Worm (Caenorhabditis elegans): ENCODE data around the gene cls-2.
A peak's percentile ranks its signal among the peaks of the same experiment; 100 is the strongest.

Gene cls-2

ce11 chrIII:9104060-9104459 lies 49.2 kb downstream of the cls-2 start:
- no peak for TF ChIP-seq tlp-1 (tag; optimal IDR thresholded peaks at IDR 0.05)
- no peak for TF ChIP-seq zag-1 (tag; optimal IDR thresholded peaks at IDR 0.05)
- TF ChIP-seq nhr-85 (tag) = no peak
- peak; percentile 62 for TF ChIP-seq snu-23 (GFP tag; optimal IDR thresholded peaks at IDR 0.05)
- TF ChIP-seq elt-3 (tag; optimal IDR thresholded peaks at IDR 0.05) = no peak
- no peak for TF ChIP-seq unc-86 (tag; optimal IDR thresholded peaks at IDR 0.05)
- no peak for TF ChIP-seq nhr-12 (tag; optimal IDR thresholded peaks at IDR 0.05)
- TF ChIP-seq lsy-2 (tag; optimal IDR thresholded peaks at IDR 0.05) = no peak
- no peak for TF ChIP-seq aly-2 (tag; optimal IDR thresholded peaks at IDR 0.05)
- TF ChIP-seq mdl-1 (tag; optimal IDR thresholded peaks at IDR 0.05) = no peak
- no peak for TF ChIP-seq fkh-4 (tag; optimal IDR thresholded peaks at IDR 0.05; ENCODE audit: borderline replicate concordance)
- TF ChIP-seq ama-1 (optimal IDR thresholded peaks at IDR 0.05) = no peak
- no peak for TF ChIP-seq ceh-88 (GFP tag; IDR thresholded peaks at IDR 0.05)
- TF ChIP-seq zip-4 (GFP tag; optimal IDR thresholded peaks at IDR 0.05) = peak; percentile 17
- no peak for TF ChIP-seq aha-1 (tag; optimal IDR thresholded peaks at IDR 0.05)
- peak; percentile 66 for TF ChIP-seq nhr-19 (GFP tag; conservative IDR thresholded peaks at IDR 0.05)
- TF ChIP-seq C16A3.4 (tag; optimal IDR thresholded peaks at IDR 0.05) = no peak
- peak; percentile 18 for TF ChIP-seq xbp-1 (tag; optimal IDR thresholded peaks at IDR 0.05)
- no peak for TF ChIP-seq fos-1 (tag; optimal IDR thresholded peaks at IDR 0.05)
- no peak for TF ChIP-seq irx-1 (tag; optimal IDR thresholded peaks at IDR 0.05)
- TF ChIP-seq ces-1 (GFP tag; optimal IDR thresholded peaks at IDR 0.05) = no peak
- peak; percentile 31 to 50 for TF ChIP-seq efl-1 (optimal IDR thresholded peaks at IDR 0.05)
- peak; percentile 12 to 94 for TF ChIP-seq efl-1 (GFP tag; optimal IDR thresholded peaks at IDR 0.05 in 1 of 2)
- TF ChIP-seq nhr-84 (tag; optimal IDR thresholded peaks at IDR 0.05) = no peak
- TF ChIP-seq sup-37 (GFP tag; optimal IDR thresholded peaks at IDR 0.05) = no peak
- no peak for TF ChIP-seq vab-15 (tag; optimal IDR thresholded peaks at IDR 0.05)
- TF ChIP-seq nhr-47 (tag; optimal IDR thresholded peaks at IDR 0.05) = no peak
- no peak for TF ChIP-seq dsc-1 (tag; optimal IDR thresholded peaks at IDR 0.05)
- TF ChIP-seq ztf-4 (tag; optimal IDR thresholded peaks at IDR 0.05) = no peak
- no peak for TF ChIP-seq hpl-2 (GFP tag; optimal IDR thresholded peaks at IDR 0.05)
- no peak for TF ChIP-seq ceh-90 (tag; optimal IDR thresholded peaks at IDR 0.05)
- TF ChIP-seq lin-15B (tag; optimal IDR thresholded peaks at IDR 0.05) = no peak
- TF ChIP-seq mab-9 (GFP tag; IDR thresholded peaks at IDR 0.05) = no peak
- no peak for TF ChIP-seq nhr-28 (tag; optimal IDR thresholded peaks at IDR 0.05)
- TF ChIP-seq ztf-11 (tag; optimal IDR thresholded peaks at IDR 0.05) = no peak
- peak; percentile 62 for TF ChIP-seq rnt-1 (tag; optimal IDR thresholded peaks at IDR 0.05)
- no peak for TF ChIP-seq mef-2 (tag; optimal IDR thresholded peaks at IDR 0.05)
- TF ChIP-seq sox-4 (tag; optimal IDR thresholded peaks at IDR 0.05) = no peak
- TF ChIP-seq hlh-4 (tag; optimal IDR thresholded peaks at IDR 0.05) = no peak
- TF ChIP-seq nhr-20 (tag; optimal IDR thresholded peaks at IDR 0.05) = peak; percentile 48
- TF ChIP-seq nhr-90 (tag; optimal IDR thresholded peaks at IDR 0.05; ENCODE audit: poor library complexity) = peak; percentile 66
- no peak for TF ChIP-seq unc-130 (tag; optimal IDR thresholded peaks at IDR 0.05)
- peak in 1 of 3 experiments; percentile 39 for TF ChIP-seq ceh-82 (tag; optimal IDR thresholded peaks at IDR 0.05)
- no peak for TF ChIP-seq nhr-71 (tag; optimal IDR thresholded peaks at IDR 0.05)
- no peak for TF ChIP-seq ets-5 (GFP tag; IDR thresholded peaks at IDR 0.05)
- TF ChIP-seq snpc-4 (tag; optimal IDR thresholded peaks at IDR 0.05) = peak; percentile 29
- no peak for TF ChIP-seq isw-1 (GFP tag; IDR thresholded peaks at IDR 0.05)
- TF ChIP-seq ceh-63 (GFP tag; optimal IDR thresholded peaks at IDR 0.05) = no peak
- TF ChIP-seq grh-1 (GFP tag; IDR thresholded peaks at IDR 0.05) = peak; percentile 43; the same call in 1 of the 2 replicates
- no peak for TF ChIP-seq fkh-8 (tag; optimal IDR thresholded peaks at IDR 0.05)
- TF ChIP-seq egl-27 (tag; optimal IDR thresholded peaks at IDR 0.05) = no peak
- TF ChIP-seq lin-39 (tag; optimal IDR thresholded peaks at IDR 0.05) = no peak
- peak in 1 of 2 experiments; percentile 76 for TF ChIP-seq lin-35 (GFP tag; optimal IDR thresholded peaks at IDR 0.05)
- TF ChIP-seq unc-98 (GFP tag; IDR thresholded peaks at IDR 0.05) = no peak
- TF ChIP-seq pqm-1 (tag; optimal IDR thresholded peaks at IDR 0.05) = no peak

Measured in whole organism, L1 larva.